Worm (Caenorhabditis elegans): ENCODE data around the gene gpa-12.

The gpa-12 gene

DNA sequence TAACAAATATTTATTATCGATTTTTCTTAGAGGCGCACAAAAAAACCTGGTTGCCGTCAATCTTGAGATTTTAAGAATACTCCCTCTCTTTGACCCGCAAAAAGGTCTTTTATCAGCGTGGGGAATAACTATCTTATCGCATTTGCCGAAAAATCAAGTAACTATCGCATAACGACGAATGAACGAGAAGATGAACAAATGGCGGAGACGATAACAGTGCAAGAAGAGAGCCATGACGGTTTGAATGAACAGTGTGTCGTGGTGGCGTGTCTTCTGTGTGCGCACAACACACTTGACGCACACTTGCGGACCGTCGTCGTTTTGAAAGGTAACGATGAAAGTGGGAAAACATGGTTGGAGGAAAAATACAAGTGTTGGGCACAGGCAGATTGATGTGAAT, 28.5 kb downstream of the gpa-12 start (continued):
- TF ChIP-seq lir-3 (tag; optimal IDR thresholded peaks at IDR 0.05; ENCODE audit: poor library complexity) (no peak), unc-98 (GFP tag; IDR thresholded peaks at IDR 0.05) (no peak), hpl-2 (GFP tag; optimal IDR thresholded peaks at IDR 0.05) (no peak), nhr-28 (tag; optimal IDR thresholded peaks at IDR 0.05) (no peak), aly-2 (tag; optimal IDR thresholded peaks at IDR 0.05) (no peak), rnt-1 (tag; optimal IDR thresholded peaks at IDR 0.05) (peak; percentile 14), fos-1 (tag; optimal IDR thresholded peaks at IDR 0.05) (no peak), F16B12.6 (tag; optimal IDR thresholded peaks at IDR 0.05) (peak; percentile 81), egl-27 (tag; optimal IDR thresholded peaks at IDR 0.05) (no peak), nhr-76 (tag; optimal IDR thresholded peaks at IDR 0.05) (no peak), skn-1 (tag; optimal IDR thresholded peaks at IDR 0.05) (no peak), mep-1 (tag; optimal IDR thresholded peaks at IDR 0.05) (peak; percentile 29), unc-86 (tag; optimal IDR thresholded peaks at IDR 0.05) (no peak), dsc-1 (tag; optimal IDR thresholded peaks at IDR 0.05) (no peak), nhr-84 (tag; optimal IDR thresholded peaks at IDR 0.05) (no peak), lsy-2 (tag; optimal IDR thresholded peaks at IDR 0.05) (no peak), Y116A8C.19 (tag; optimal IDR thresholded peaks at IDR 0.05; ENCODE audit: borderline replicate concordance) (no peak), jun-1 (tag; optimal IDR thresholded peaks at IDR 0.05) (peak; percentile 27), ets-5 (GFP tag; IDR thresholded peaks at IDR 0.05) (no peak), elt-3 (tag; optimal IDR thresholded peaks at IDR 0.05) (peak in 3 of 6 experiments; percentile 4 to 42 (median 14)), ztf-11 (tag; optimal IDR thresholded peaks at IDR 0.05) (no peak), unc-30 (tag; optimal IDR thresholded peaks at IDR 0.05) (no peak), nhr-85 (tag) (no peak), mab-9 (GFP tag; IDR thresholded peaks at IDR 0.05) (no peak), efl-3 (GFP tag; optimal IDR thresholded peaks at IDR 0.05) (no peak), zip-4 (GFP tag; optimal IDR thresholded peaks at IDR 0.05) (no peak), ceh-90 (tag; optimal IDR thresholded peaks at IDR 0.05) (no peak)

DNA sequence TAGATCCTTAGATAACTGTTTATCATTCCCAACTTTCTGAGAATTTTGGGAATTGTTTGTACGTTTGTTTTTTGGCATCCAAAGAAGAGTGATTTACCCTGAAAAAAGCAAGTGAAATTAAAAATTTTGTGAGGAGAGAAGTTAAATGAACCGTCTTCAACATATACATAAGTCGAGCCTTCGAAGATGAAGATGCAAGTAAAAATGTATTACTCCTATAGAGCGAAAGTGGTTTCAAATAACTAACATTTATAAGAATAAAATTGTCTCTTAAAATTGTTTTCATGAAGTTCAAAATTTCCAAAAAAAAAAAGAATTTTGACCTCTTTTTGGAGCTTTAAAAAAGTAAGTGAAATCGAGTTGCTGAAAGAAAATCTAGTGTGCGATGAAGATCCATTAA, 31.2 kb downstream of the gpa-12 start, which contains the start of gene B0416.10:
TSS of gene B0416.10 (minus strand) at position 101 of the 400 bp plus-strand sequence.
- TF ChIP-seq pqm-1 (tag; optimal IDR thresholded peaks at IDR 0.05) (no peak), irx-1 (tag; optimal IDR thresholded peaks at IDR 0.05) (no peak), fkh-4 (tag; optimal IDR thresholded peaks at IDR 0.05; ENCODE audit: borderline replicate concordance) (no peak), nhr-71 (tag; optimal IDR thresholded peaks at IDR 0.05) (no peak), nhr-77 (tag; optimal IDR thresholded peaks at IDR 0.05) (no peak), nhr-20 (tag; optimal IDR thresholded peaks at IDR 0.05) (no peak), lin-13 (GFP tag; optimal IDR thresholded peaks at IDR 0.05) (no peak), fkh-10 (GFP tag; optimal IDR thresholded peaks at IDR 0.05) (no peak), hpl-2 (GFP tag; optimal IDR thresholded peaks at IDR 0.05) (no peak)

- no peak for TF ChIP-seq lsy-2 (tag; optimal IDR thresholded peaks at IDR 0.05)
- TF ChIP-seq irx-1 (tag; optimal IDR thresholded peaks at IDR 0.05) = no peak
- TF ChIP-seq nhr-47 (tag; optimal IDR thresholded peaks at IDR 0.05) = no peak
- TF ChIP-seq jun-1 (tag; optimal IDR thresholded peaks at IDR 0.05) = no peak
These were observed 35.3 kb downstream of the gpa-12 start, which contains the start of gene B0416.4 for ce11 chrX:9278653-9279052. B0416.4 (plus strand) TSS chrX:9278953.

ce11 chrX:9283026-9283425, 39.7 kb downstream of the gpa-12 start, which contains the start of gene B0416.11:
B0416.11 (minus strand) TSS chrX:9283126.
- TF ChIP-seq nhr-28 (tag; optimal IDR thresholded peaks at IDR 0.05) = no peak
- no peak for TF ChIP-seq F16B12.6 (tag; optimal IDR thresholded peaks at IDR 0.05)
- TF ChIP-seq grh-1 (GFP tag; IDR thresholded peaks at IDR 0.05) = no peak
- no peak for TF ChIP-seq mab-9 (GFP tag; IDR thresholded peaks at IDR 0.05)
- TF ChIP-seq nhr-12 (tag; optimal IDR thresholded peaks at IDR 0.05) = no peak
- no peak for TF ChIP-seq lin-14 (GFP tag; optimal IDR thresholded peaks at IDR 0.05)
- TF ChIP-seq zag-1 (tag; optimal IDR thresholded peaks at IDR 0.05) = no peak
- TF ChIP-seq nhr-90 (tag; optimal IDR thresholded peaks at IDR 0.05; ENCODE audit: poor library complexity) = no peak
- TF ChIP-seq fkh-10 (GFP tag; optimal IDR thresholded peaks at IDR 0.05) = no peak
- TF ChIP-seq snu-23 (GFP tag; optimal IDR thresholded peaks at IDR 0.05) = no peak
- no peak for TF ChIP-seq nhr-237 (tag; optimal IDR thresholded peaks at IDR 0.05)
- TF ChIP-seq fkh-4 (tag; optimal IDR thresholded peaks at IDR 0.05; ENCODE audit: borderline replicate concordance) = no peak
- TF ChIP-seq unc-98 (GFP tag; IDR thresholded peaks at IDR 0.05) = no peak
- no peak for TF ChIP-seq elt-3 (tag; optimal IDR thresholded peaks at IDR 0.05)
- TF ChIP-seq snpc-4 (tag; optimal IDR thresholded peaks at IDR 0.05) = no peak
- TF ChIP-seq pax-3 (tag; optimal IDR thresholded peaks at IDR 0.05) = no peak
- no peak for TF ChIP-seq ceh-82 (tag; optimal IDR thresholded peaks at IDR 0.05)
